Fruit fly (Drosophila melanogaster) whole organism, embryonic: ENCODE results near the gene CycA.

Experiments
- ATbp ChIP-seq: fragments of 200-800 bp; sonication (Bioruptor generic); optimal IDR thresholded peaks from 2 replicates; lab custom pipeline; 2017; ENCODE audit warnings: missing biosample characterization, mild to moderate bottlenecking, missing genetic modification characterization, missing genetic modification reagents
- Ada2b ChIP-seq: fragments of 200-800 bp; sonication (Bioruptor generic); IDR thresholded peaks from 2 replicates; pipeline ENCODE4 v1.3.6; 2022; ENCODE audit warnings: missing biosample characterization, missing genetic modification characterization
- Atf6 ChIP-seq: fragments of 200-800 bp; sonication (Bioruptor generic); IDR thresholded peaks from 2 replicates; pipeline ENCODE4 v1.3.6; 2022; ENCODE audit warnings: missing biosample characterization, missing genetic modification characterization
- BtbVII ChIP-seq: fragments of 200-800 bp; sonication (Bioruptor generic); optimal IDR thresholded peaks from 3 replicates; lab custom pipeline; 2017; ENCODE audit warnings: missing biosample characterization, mild to moderate bottlenecking, missing genetic modification characterization
- CG10543 ChIP-seq: fragments of 200-800 bp; sonication (Bioruptor generic); optimal IDR thresholded peaks from 3 replicates; lab custom pipeline; 2017; ENCODE audit warnings: missing biosample characterization, mild to moderate bottlenecking, missing genetic modification characterization, moderate library complexity
- CG12071 ChIP-seq: fragments of 200-800 bp; sonication (Bioruptor generic); optimal IDR thresholded peaks from 3 replicates; lab custom pipeline; 2018; ENCODE audit warnings: missing biosample characterization, mild to moderate bottlenecking, missing genetic modification characterization
- CG13296 ChIP-seq: fragments of 200-800 bp; sonication (Bioruptor generic); optimal IDR thresholded peaks from 3 replicates; lab custom pipeline; 2018; ENCODE audit warnings: missing biosample characterization, mild to moderate bottlenecking, missing genetic modification characterization
- CG14965 ChIP-seq: fragments of 200-800 bp; sonication (Bioruptor generic); optimal IDR thresholded peaks from 2 replicates; lab custom pipeline; 2016; ENCODE audit warnings: missing biosample characterization, missing genetic modification characterization, borderline replicate concordance
- CG17385 ChIP-seq: fragments of 200-800 bp; sonication (Bioruptor generic); optimal IDR thresholded peaks from 3 replicates; lab custom pipeline; 2018; ENCODE audit warnings: missing biosample characterization, mild to moderate bottlenecking, missing genetic modification characterization
- CG18599 ChIP-seq: fragments of 200-800 bp; sonication (Bioruptor generic); optimal IDR thresholded peaks from 3 replicates; lab custom pipeline; 2017; ENCODE audit warnings: missing biosample characterization, missing genetic modification characterization, mild to moderate bottlenecking, moderate library complexity, missing genetic modification reagents
- CG2875 ChIP-seq: fragments of 200-800 bp; sonication (Bioruptor generic); optimal IDR thresholded peaks from 2 replicates; lab custom pipeline; 2017; ENCODE audit warnings: missing biosample characterization, mild to moderate bottlenecking, missing genetic modification characterization, missing genetic modification reagents
- CG34224 ChIP-seq: fragments of 200-800 bp; sonication (Bioruptor generic); IDR thresholded peaks from 3 replicates; pipeline ENCODE4 v1.3.6; 2022; ENCODE audit warnings: missing biosample characterization, missing genetic modification characterization; ENCODE audit not compliant: partially characterized antibody
- CG5245 ChIP-seq: fragments of 200-800 bp; sonication (Bioruptor generic); optimal IDR thresholded peaks from 3 replicates; lab custom pipeline; 2016; ENCODE audit warnings: missing biosample characterization, missing genetic modification characterization
- CG6813 ChIP-seq: fragments of 200-800 bp; sonication (Bioruptor generic); optimal IDR thresholded peaks from 2 replicates; lab custom pipeline; 2017; ENCODE audit warnings: missing biosample characterization, missing genetic modification characterization, mild to moderate bottlenecking, moderate library complexity, missing genetic modification reagents
- CG7271 ChIP-seq: fragments of 200-800 bp; sonication (Bioruptor generic); optimal IDR thresholded peaks from 2 replicates; lab custom pipeline; 2018; ENCODE audit warnings: missing biosample characterization, mild to moderate bottlenecking, missing genetic modification characterization, moderate library complexity
- CkIIα-i1 ChIP-seq: fragments of 200-800 bp; sonication (Bioruptor generic); IDR thresholded peaks from 2 replicates; pipeline ENCODE4 v1.3.6; 2022; ENCODE audit warnings: missing biosample characterization, missing genetic modification characterization
- Dbx ChIP-seq: fragments of 200-800 bp; sonication (Bioruptor generic); IDR thresholded peaks from 3 replicates; pipeline ENCODE4 v1.3.6; 2022; ENCODE audit warnings: missing biosample characterization, missing genetic modification characterization
- E2f1 ChIP-seq: fragments of 200-800 bp; sonication (Bioruptor generic); IDR thresholded peaks from 2 replicates; pipeline ENCODE4 v1.3.6; 2022; ENCODE audit warnings: missing biosample characterization, missing genetic modification characterization
- Ets65A ChIP-seq: fragments of 200-800 bp; sonication (Bioruptor generic); peaks from one replicate; lab custom pipeline; 2016; ENCODE audit warnings: missing biosample characterization, missing genetic modification characterization
- Fer3 ChIP-seq: fragments of 200-800 bp; sonication (Bioruptor generic); optimal IDR thresholded peaks from 2 replicates; lab custom pipeline; 2018; ENCODE audit warnings: missing biosample characterization, mild to moderate bottlenecking, missing genetic modification characterization, moderate library complexity
- GATAe ChIP-seq: fragments of 200-800 bp; sonication (Bioruptor generic); conservative IDR thresholded peaks from 2 replicates; pipeline ENCODE4 v1.3.6; 2022; ENCODE audit warnings: missing biosample characterization, missing genetic modification characterization
- H2.0 ChIP-seq: fragments of 200-800 bp; sonication (Bioruptor generic); IDR thresholded peaks from 2 replicates; pipeline ENCODE4 v1.3.6; 2022; ENCODE audit warnings: missing biosample characterization, missing genetic modification characterization
- Jarid2 ChIP-seq: fragments of 200-800 bp; sonication (Bioruptor generic); optimal IDR thresholded peaks from 3 replicates; lab custom pipeline; 2017; ENCODE audit warnings: mild to moderate bottlenecking, missing biosample characterization, missing genetic modification reagents, missing genetic modification characterization
- Kr ChIP-seq: fragments of 200-800 bp; sonication (Bioruptor generic); optimal IDR thresholded peaks from 2 replicates; lab custom pipeline; 2017; ENCODE audit warnings: missing biosample characterization, mild to moderate bottlenecking, missing genetic modification characterization
- Mes4 ChIP-seq: fragments of 200-800 bp; sonication (Bioruptor generic); optimal IDR thresholded peaks from 2 replicates; lab custom pipeline; 2016; ENCODE audit warnings: missing biosample characterization, missing genetic modification characterization
- Nf-YA ChIP-seq: fragments of 200-800 bp; sonication (Bioruptor generic); IDR thresholded peaks from 2 replicates; pipeline ENCODE4 v1.3.6; 2022; ENCODE audit warnings: missing biosample characterization, missing genetic modification characterization
- Pdp1 ChIP-seq, 2 experiments: fragments of 200-800 bp; sonication (Bioruptor generic); optimal IDR thresholded peaks; 3 replicates each; lab custom pipeline; 2016; ENCODE audit warnings: missing biosample characterization in 2 of 2, missing genetic modification characterization in 2 of 2, mild to moderate bottlenecking in 1 of 2, moderate library complexity in 1 of 2
- Spps ChIP-seq: fragments of 200-800 bp; sonication (Bioruptor generic); optimal IDR thresholded peaks from 2 replicates; lab custom pipeline; 2018; ENCODE audit warnings: missing biosample characterization, mild to moderate bottlenecking, missing genetic modification characterization
- Sry-β ChIP-seq: fragments of 200-800 bp; sonication (Bioruptor generic); optimal IDR thresholded peaks from 2 replicates; lab custom pipeline; 2018; ENCODE audit warnings: missing biosample characterization, mild to moderate bottlenecking, missing genetic modification characterization, moderate library complexity
- Ssrp ChIP-seq: fragments of 200-800 bp; sonication (Bioruptor generic); optimal IDR thresholded peaks from 2 replicates; lab custom pipeline; 2018; ENCODE audit warnings: missing biosample characterization, mild to moderate bottlenecking, missing genetic modification characterization, moderate library complexity
- caup ChIP-seq: fragments of 200-800 bp; sonication (Bioruptor generic); optimal IDR thresholded peaks from 3 replicates; lab custom pipeline; 2017; ENCODE audit warnings: missing biosample characterization, mild to moderate bottlenecking, missing genetic modification characterization, moderate library complexity; ENCODE audit not compliant: severe bottlenecking
- chinmo ChIP-seq: fragments of 200-800 bp; sonication (Bioruptor generic); IDR thresholded peaks from 4 replicates; pipeline ENCODE4 v1.3.6; 2022; ENCODE audit warnings: missing biosample characterization, missing genetic modification characterization; ENCODE audit not compliant: partially characterized antibody
- exex ChIP-seq: fragments of 200-800 bp; sonication (Bioruptor generic); optimal IDR thresholded peaks from 4 replicates; lab custom pipeline; 2018; ENCODE audit warnings: missing biosample characterization, mild to moderate bottlenecking, missing genetic modification characterization, moderate library complexity
- fu2 ChIP-seq: fragments of 200-800 bp; sonication (Bioruptor generic); optimal IDR thresholded peaks from 2 replicates; lab custom pipeline; 2016; ENCODE audit warnings: missing biosample characterization, missing genetic modification characterization
- grn ChIP-seq: fragments of 200-800 bp; sonication (Bioruptor generic); optimal IDR thresholded peaks from 3 replicates; lab custom pipeline; 2017; ENCODE audit warnings: missing biosample characterization, missing genetic modification characterization
- hkb ChIP-seq, 2 experiments: fragments of 200-800 bp in 1 of 2; fragments of >200 bp in 1 of 2; sonication (Bioruptor generic) in 1 of 2; IDR thresholded peaks in 1 of 2; optimal IDR thresholded peaks in 1 of 2; 2 replicates each; pipeline versions ENCODE4 v1.3.6 to Lab custom; 2017 to 2022; ENCODE audit warnings: missing biosample characterization in 1 of 2, missing genetic modification characterization in 1 of 2
- lov ChIP-seq, 2 experiments: fragments of 200-800 bp in 1 of 2; fragments of >200 bp in 1 of 2; sonication (Bioruptor generic) in 1 of 2; IDR thresholded peaks in 1 of 2; optimal IDR thresholded peaks in 1 of 2; 2 replicates in 1 of 2; 3 replicates in 1 of 2; pipeline versions ENCODE4 v1.3.6 to Lab custom; 2017 to 2022; ENCODE audit warnings: missing biosample characterization in 1 of 2, missing genetic modification characterization in 1 of 2
- mirr ChIP-seq: fragments of 200-800 bp; sonication (Bioruptor generic); optimal IDR thresholded peaks from 3 replicates; lab custom pipeline; 2018; ENCODE audit warnings: missing biosample characterization, mild to moderate bottlenecking, missing genetic modification characterization
- ranshi ChIP-seq: fragments of 200-800 bp; sonication (Bioruptor generic); IDR thresholded peaks from 2 replicates; pipeline ENCODE4 v1.3.6; 2022; ENCODE audit warnings: missing biosample characterization, missing genetic modification characterization
- rib ChIP-seq: fragments of 200-800 bp; sonication (Bioruptor generic); IDR thresholded peaks from 2 replicates; pipeline ENCODE4 v1.3.6; 2022; ENCODE audit warnings: missing biosample characterization, missing genetic modification characterization
- schlank ChIP-seq: fragments of 200-800 bp; sonication (Bioruptor generic); optimal IDR thresholded peaks from 2 replicates; lab custom pipeline; 2018; ENCODE audit warnings: missing biosample characterization, mild to moderate bottlenecking, missing genetic modification characterization
- sens ChIP-seq: fragments of 200-800 bp; sonication (Bioruptor generic); peaks from one replicate; lab custom pipeline; 2016; ENCODE audit warnings: missing biosample characterization, missing genetic modification characterization
- sug ChIP-seq: fragments of 200-800 bp; optimal IDR thresholded peaks from 2 replicates; lab custom pipeline; 2019; ENCODE audit warnings: missing biosample characterization, mild to moderate bottlenecking, missing genetic modification characterization, moderate library complexity

CycA gene

DNA sequence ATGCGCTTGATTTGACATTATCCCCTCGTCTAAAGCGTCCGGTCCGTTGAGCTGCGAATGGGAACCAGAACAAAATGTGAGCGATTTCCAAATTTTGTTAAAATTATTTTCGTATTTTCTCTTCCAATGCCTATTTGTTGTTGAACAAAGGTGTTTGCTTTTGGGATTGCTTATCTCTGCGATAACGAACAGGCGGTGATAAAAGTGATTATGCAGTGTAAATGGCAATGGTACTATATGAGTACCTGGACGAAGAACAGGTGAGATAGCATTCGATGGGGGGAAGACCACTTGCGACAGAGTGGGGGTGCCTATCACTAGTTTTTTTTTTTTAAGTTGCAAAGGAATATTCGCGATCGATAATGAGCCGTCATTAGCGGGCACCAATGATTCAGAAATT lies 45.2 kb downstream of the CycA start (continued):
- no peak for TF ChIP-seq Jarid2 (GFP tag; lab: Kevin White, UChicago)
- no peak for TF ChIP-seq Kr (GFP tag; lab: Kevin White, UChicago)
- peak; percentile 34 for TF ChIP-seq schlank (tag; lab: Kevin White, UChicago)
- peak; percentile 66 for TF ChIP-seq grn
- no peak for TF ChIP-seq Spps
- peak; percentile 33 for TF ChIP-seq ATbp (GFP tag; lab: Kevin White, UChicago)
- TF ChIP-seq CG17385 (GFP tag; lab: Kevin White, UChicago), result no peak
- peak; percentile 4 for TF ChIP-seq caup (GFP tag; lab: Kevin White, UChicago)
- TF ChIP-seq CG7271 (tag; lab: Kevin White, UChicago), result no peak
- TF ChIP-seq Nf-YA, result 0 out of 2 replicates have a peak, but pooled peaks have one; percentile 7
- no peak for TF ChIP-seq Mes4 (GFP tag; lab: Kevin White, UChicago)
- peak; percentile 52 for TF ChIP-seq CG10543 (GFP tag; lab: Kevin White, UChicago)
- peak; percentile 40; the same call in 1 of the 2 replicates for TF ChIP-seq Atf6 (GFP tag; lab: Robert Waterston, UW)
- TF ChIP-seq CG6813 (GFP tag; lab: Kevin White, UChicago), result peak; percentile 54
- peak; percentile 34 for TF ChIP-seq BtbVII
- no peak for TF ChIP-seq lov (optimal IDR thresholded peaks at IDR 0.05; lab: Kevin White, UChicago)
- TF ChIP-seq lov (GFP tag; IDR thresholded peaks at IDR 0.05; lab: Robert Waterston, UW), result no peak
- no peak for TF ChIP-seq CG5245 (GFP tag; lab: Kevin White, UChicago)
- TF ChIP-seq E2f1 (GFP tag; lab: Robert Waterston, UW), result no peak
- no peak for TF ChIP-seq CG2875 (GFP tag; lab: Kevin White, UChicago)
- TF ChIP-seq Sry-β (GFP tag; lab: Kevin White, UChicago), result no peak
- no peak for TF ChIP-seq CG14965 (GFP tag; lab: Kevin White, UChicago)
- no peak for TF ChIP-seq ranshi
- TF ChIP-seq CG34224 (GFP tag; lab: Robert Waterston, UW), result no peak
- peak; percentile 21 for TF ChIP-seq Ets65A (GFP tag; lab: Kevin White, UChicago)
- TF ChIP-seq fu2 (GFP tag; lab: Kevin White, UChicago), result no peak
- TF ChIP-seq CG18599, result peak; percentile 47
- 0 out of 2 replicates have a peak, but pooled peaks have one; percentile 40 for TF ChIP-seq rib (GFP tag; lab: Robert Waterston, UW)
- peak; percentile 64 for TF ChIP-seq sug (tag; lab: Kevin White, UChicago)
- TF ChIP-seq mirr (GFP tag; lab: Kevin White, UChicago), result peak; percentile 86
- TF ChIP-seq CG13296 (GFP tag; lab: Kevin White, UChicago), result peak; percentile 23
- peak; percentile 35 for TF ChIP-seq Fer3 (tag; lab: Kevin White, UChicago)
- no peak for TF ChIP-seq Ada2b (GFP tag; lab: Robert Waterston, UW)
- no peak for TF ChIP-seq hkb (optimal IDR thresholded peaks at IDR 0.05; lab: Kevin White, UChicago)
- peak; percentile 13; the same call in 1 of the 2 replicates for TF ChIP-seq hkb (GFP tag; IDR thresholded peaks at IDR 0.05; lab: Robert Waterston, UW)
- no peak for TF ChIP-seq CkIIα-i1 (GFP tag; lab: Robert Waterston, UW)
- peak in 1 of 2 experiments; percentile 82 for TF ChIP-seq Pdp1 (GFP tag; optimal IDR thresholded peaks at IDR 0.05; lab: Kevin White, UChicago)
- TF ChIP-seq sens (GFP tag; lab: Kevin White, UChicago), result peak; percentile 33
- no peak for TF ChIP-seq H2.0 (GFP tag; lab: Robert Waterston, UW)
- TF ChIP-seq Dbx (GFP tag; lab: Robert Waterston, UW), result peak; percentile 41; the same call in 1 of the 3 replicates
- no peak for TF ChIP-seq CG12071 (GFP tag; lab: Kevin White, UChicago)
- TF ChIP-seq GATAe (GFP tag; lab: Robert Waterston, UW), result peak; percentile 48; the same call in 1 of the 2 replicates
- 0 out of 4 replicates have a peak, but pooled peaks have one; percentile 27 for TF ChIP-seq chinmo (GFP tag; lab: Robert Waterston, UW)
- TF ChIP-seq Ssrp, result no peak
- peak; percentile 87 for TF ChIP-seq exex (tag; lab: Kevin White, UChicago)
